Worm (Caenorhabditis elegans) whole organism, dauer: ENCODE data around the gene F43C11.1.

Source experiments
- unc-62 ChIP-seq: sonication (generic microtip); optimal IDR thresholded peaks from 2 replicates; lab custom pipeline; 2017; ENCODE audit warnings: missing biosample characterization, missing genetic modification reagents, missing genetic modification characterization

The F43C11.1 gene

ce11 chrII:2395864-2396263 lies 39.0 kb downstream of the F43C11.1 start, which contains the start of gene F16G10.13:
F16G10.13 (minus strand) TSS chrII:2395964.
- TF ChIP-seq unc-62 (GFP tag; lab: Kevin White, UChicago) = no peak

ce11 chrII:2398884-2399283 lies 42.0 kb downstream of the F43C11.1 start, which contains the start of gene F16G10.14:
F16G10.14 (minus strand) TSS chrII:2398984.
- no peak for TF ChIP-seq unc-62 (GFP tag; lab: Kevin White, UChicago)

ce11 chrII:2399810-2400209 lies 42.9 kb downstream of the F43C11.1 start:
- TF ChIP-seq unc-62 (GFP tag; lab: Kevin White, UChicago) = no peak

ce11 chrII:2403984-2404383 lies 47.1 kb downstream of the F43C11.1 start, which contains the start of gene F16G10.1:
F16G10.1 (plus strand) TSS chrII:2404284.
- no peak for TF ChIP-seq unc-62 (GFP tag; lab: Kevin White, UChicago)
